Fruit fly (Drosophila melanogaster) whole organism, embryonic: ENCODE measurements around the gene RpL13.

ENCODE experiments used
- B-H2 ChIP-seq: fragments of 200-800 bp; sonication (Bioruptor generic); optimal IDR thresholded peaks from 2 replicates; lab custom pipeline; 2018; ENCODE audit warnings: missing biosample characterization, mild to moderate bottlenecking, missing genetic modification characterization
- CG10267 ChIP-seq: fragments of 200-800 bp; sonication (Bioruptor generic); optimal IDR thresholded peaks from 2 replicates; lab custom pipeline; 2018; ENCODE audit warnings: missing biosample characterization, mild to moderate bottlenecking, missing genetic modification characterization, moderate library complexity
- CG10462 ChIP-seq: fragments of 200-800 bp; sonication (Bioruptor generic); optimal IDR thresholded peaks from 2 replicates; lab custom pipeline; 2016; ENCODE audit warnings: missing biosample characterization, missing genetic modification characterization
- CG10654 ChIP-seq: fragments of 200-800 bp; sonication (Bioruptor generic); optimal IDR thresholded peaks from 2 replicates; lab custom pipeline; 2016; ENCODE audit warnings: missing biosample characterization, missing genetic modification characterization
- CG11093 ChIP-seq: fragments of 200-800 bp; sonication (Bioruptor generic); IDR thresholded peaks from 3 replicates; pipeline ENCODE4 v1.3.6; 2022; ENCODE audit warnings: missing biosample characterization, missing genetic modification characterization
- CG11560 ChIP-seq: fragments of 200-800 bp; sonication (Bioruptor generic); IDR thresholded peaks from 3 replicates; pipeline ENCODE4 v1.3.6; 2022; ENCODE audit warnings: missing biosample characterization, missing genetic modification characterization
- CG11723 ChIP-seq: fragments of 200-800 bp; sonication (Bioruptor generic); optimal IDR thresholded peaks from 2 replicates; lab custom pipeline; 2017; ENCODE audit warnings: missing biosample characterization, mild to moderate bottlenecking, missing genetic modification characterization
- CG1233 ChIP-seq: fragments of 200-800 bp; sonication (Bioruptor generic); optimal IDR thresholded peaks from 4 replicates; lab custom pipeline; 2018; ENCODE audit warnings: missing biosample characterization, mild to moderate bottlenecking, missing genetic modification characterization
- CG13424 ChIP-seq: fragments of 200-800 bp; sonication (Bioruptor generic); optimal IDR thresholded peaks from 2 replicates; lab custom pipeline; 2019; ENCODE audit warnings: missing biosample characterization, mild to moderate bottlenecking, missing genetic modification characterization, moderate library complexity
- CG1529 ChIP-seq: fragments of 200-800 bp; sonication (Bioruptor generic); optimal IDR thresholded peaks from 3 replicates; lab custom pipeline; 2018; ENCODE audit warnings: missing biosample characterization, missing genetic modification characterization
- CG15514 ChIP-seq: fragments of 200-800 bp; sonication (Bioruptor generic); optimal IDR thresholded peaks from 3 replicates; lab custom pipeline; 2017; ENCODE audit warnings: missing biosample characterization, missing genetic modification characterization, mild to moderate bottlenecking, moderate library complexity, missing genetic modification reagents
- CG15696 ChIP-seq: fragments of 200-800 bp; sonication (Bioruptor generic); optimal IDR thresholded peaks from 2 replicates; lab custom pipeline; 2019; ENCODE audit warnings: missing biosample characterization, mild to moderate bottlenecking, missing genetic modification characterization, moderate library complexity
- CG16813 ChIP-seq: fragments of 200-800 bp; sonication (Bioruptor generic); IDR thresholded peaks from 3 replicates; pipeline ENCODE4 v1.3.6; 2022; ENCODE audit warnings: missing biosample characterization, missing genetic modification characterization; ENCODE audit not compliant: partially characterized antibody
- CG16863 ChIP-seq: fragments of 200-800 bp; sonication (Bioruptor generic); optimal IDR thresholded peaks from 3 replicates; lab custom pipeline; 2016; ENCODE audit warnings: missing biosample characterization, missing genetic modification characterization
- CG18262 ChIP-seq: fragments of 200-800 bp; optimal IDR thresholded peaks from 3 replicates; lab custom pipeline; 2019; ENCODE audit warnings: missing biosample characterization, mild to moderate bottlenecking, missing genetic modification characterization, moderate library complexity
- CG2712 ChIP-seq: fragments of 200-800 bp; optimal IDR thresholded peaks from 3 replicates; lab custom pipeline; 2019; ENCODE audit warnings: missing biosample characterization, mild to moderate bottlenecking, missing genetic modification characterization, moderate library complexity
- CG30403 ChIP-seq: fragments of 200-800 bp; sonication (Bioruptor generic); optimal IDR thresholded peaks from 3 replicates; lab custom pipeline; 2016; ENCODE audit warnings: missing biosample characterization, missing genetic modification characterization
- CG3065 ChIP-seq: fragments of 200-800 bp; sonication (Bioruptor generic); optimal IDR thresholded peaks from 2 replicates; lab custom pipeline; 2016; ENCODE audit warnings: missing biosample characterization, missing genetic modification characterization
- CG4854 ChIP-seq: fragments of 200-800 bp; sonication (Bioruptor generic); optimal IDR thresholded peaks from 2 replicates; lab custom pipeline; 2016; ENCODE audit warnings: missing biosample characterization, missing genetic modification characterization, inconsistent platforms
- CG6854 ChIP-seq: fragments of 200-800 bp; sonication (Bioruptor generic); optimal IDR thresholded peaks from 3 replicates; lab custom pipeline; 2017; ENCODE audit warnings: missing biosample characterization, mild to moderate bottlenecking, missing genetic modification characterization
- CG7372 ChIP-seq: fragments of 200-800 bp; sonication (Bioruptor generic); IDR thresholded peaks from 2 replicates; pipeline ENCODE4 v1.3.6; 2022; ENCODE audit warnings: missing biosample characterization, missing genetic modification characterization
- CG7839 ChIP-seq: fragments of 200-800 bp; sonication (Bioruptor generic); optimal IDR thresholded peaks from 3 replicates; lab custom pipeline; 2018; ENCODE audit warnings: missing biosample characterization, mild to moderate bottlenecking, missing genetic modification characterization, moderate library complexity
- CG9727 ChIP-seq: fragments of 200-800 bp; sonication (Bioruptor generic); optimal IDR thresholded peaks from 3 replicates; lab custom pipeline; 2017; ENCODE audit warnings: missing biosample characterization, mild to moderate bottlenecking, missing genetic modification characterization
- Chrac-16 ChIP-seq: fragments of 200-800 bp; sonication (Bioruptor generic); optimal IDR thresholded peaks from 3 replicates; lab custom pipeline; 2016; ENCODE audit warnings: missing biosample characterization, missing genetic modification characterization
- HHEX ChIP-seq: fragments of 200-800 bp; sonication (Bioruptor generic); optimal IDR thresholded peaks from 3 replicates; lab custom pipeline; 2017; ENCODE audit warnings: missing biosample characterization, mild to moderate bottlenecking, missing genetic modification characterization, missing genetic modification reagents
- HLHmδ ChIP-seq: fragments of 200-800 bp; sonication (Bioruptor generic); optimal IDR thresholded peaks from 2 replicates; lab custom pipeline; 2018; ENCODE audit warnings: missing biosample characterization, mild to moderate bottlenecking, missing genetic modification characterization, moderate library complexity
- Hr39 ChIP-seq: fragments of >200 bp; optimal IDR thresholded peaks from 2 replicates; lab custom pipeline; 2017
- Opbp ChIP-seq: fragments of 200-800 bp; sonication (Bioruptor generic); IDR thresholded peaks from 3 replicates; pipeline ENCODE4 v1.3.6; 2022; ENCODE audit warnings: missing biosample characterization, missing genetic modification characterization; ENCODE audit not compliant: partially characterized antibody
- Poxn ChIP-seq: fragments of 200-800 bp; sonication (Bioruptor generic); IDR thresholded peaks from 2 replicates; pipeline ENCODE4 v1.3.6; 2022; ENCODE audit warnings: missing biosample characterization, missing genetic modification characterization
- Rfx ChIP-seq: fragments of 200-800 bp; sonication (Bioruptor generic); IDR thresholded peaks from 2 replicates; pipeline ENCODE4 v1.3.6; 2022; ENCODE audit warnings: missing biosample characterization, missing genetic modification characterization
- Scr ChIP-seq: fragments of 200-800 bp; sonication (Bioruptor generic); IDR thresholded peaks from 2 replicates; pipeline ENCODE4 v1.3.6; 2022; ENCODE audit warnings: missing biosample characterization, missing genetic modification characterization; ENCODE audit not compliant: partially characterized antibody
- Spps ChIP-seq: fragments of 200-800 bp; sonication (Bioruptor generic); optimal IDR thresholded peaks from 2 replicates; lab custom pipeline; 2018; ENCODE audit warnings: missing biosample characterization, mild to moderate bottlenecking, missing genetic modification characterization
- Vsx1 ChIP-seq: fragments of 200-800 bp; sonication (Bioruptor generic); optimal IDR thresholded peaks from 2 replicates; lab custom pipeline; 2017; ENCODE audit warnings: missing biosample characterization, mild to moderate bottlenecking, missing genetic modification characterization, missing genetic modification reagents
- crc ChIP-seq: fragments of 200-800 bp; sonication (Bioruptor generic); optimal IDR thresholded peaks from 2 replicates; lab custom pipeline; 2016; ENCODE audit warnings: missing biosample characterization, missing genetic modification characterization
- disco-r ChIP-seq: fragments of 200-800 bp; sonication (Bioruptor generic); optimal IDR thresholded peaks from 2 replicates; lab custom pipeline; 2016; ENCODE audit warnings: missing biosample characterization, missing genetic modification characterization
- esg ChIP-seq: fragments of 200-800 bp; sonication (Bioruptor generic); conservative IDR thresholded peaks from 2 replicates; pipeline ENCODE4 v1.3.6; 2022; ENCODE audit warnings: missing biosample characterization, missing genetic modification characterization
- eve ChIP-seq, 2 experiments: fragments of >200 bp; optimal IDR thresholded peaks; 2 replicates each; lab custom pipeline; 2017; ENCODE audit warnings: missing biosample characterization in 2 of 2, missing genetic modification characterization in 2 of 2
- gce ChIP-seq: fragments of 200-800 bp; sonication (Bioruptor generic); IDR thresholded peaks from 3 replicates; pipeline ENCODE4 v1.3.6; 2022; ENCODE audit warnings: missing biosample characterization, missing genetic modification characterization
- gcm ChIP-seq: fragments of 200-800 bp; sonication (Bioruptor generic); optimal IDR thresholded peaks from 2 replicates; lab custom pipeline; 2019; ENCODE audit warnings: missing biosample characterization, mild to moderate bottlenecking, missing genetic modification characterization, moderate library complexity
- gsb-n ChIP-seq: fragments of 200-800 bp; sonication (Bioruptor generic); optimal IDR thresholded peaks from 3 replicates; lab custom pipeline; 2018; ENCODE audit warnings: missing biosample characterization, mild to moderate bottlenecking, missing genetic modification characterization
- hth ChIP-seq: fragments of >200 bp; optimal IDR thresholded peaks from 2 replicates; lab custom pipeline; 2017; ENCODE audit warnings: inconsistent platforms
- insv ChIP-seq, 2 experiments: fragments of 200-800 bp; sonication (Bioruptor generic); optimal IDR thresholded peaks; 3 replicates each; lab custom pipeline; 2016 to 2018; ENCODE audit warnings: missing biosample characterization in 2 of 2, missing genetic modification characterization in 2 of 2
- maf-S ChIP-seq: fragments of 200-800 bp; sonication (Bioruptor generic); optimal IDR thresholded peaks from 2 replicates; lab custom pipeline; 2016; ENCODE audit warnings: missing biosample characterization, missing genetic modification characterization
- nerfin-2 ChIP-seq: fragments of 200-800 bp; sonication (Bioruptor generic); IDR thresholded peaks from 2 replicates; pipeline ENCODE4 v1.3.6; 2022; ENCODE audit warnings: missing biosample characterization, missing genetic modification characterization; ENCODE audit not compliant: partially characterized antibody
- pnt ChIP-seq: fragments of 200-800 bp; sonication (Bioruptor generic); optimal IDR thresholded peaks from 3 replicates; lab custom pipeline; 2016; ENCODE audit warnings: missing biosample characterization, missing genetic modification characterization
- pzg ChIP-seq: fragments of 200-800 bp; sonication (Bioruptor generic); optimal IDR thresholded peaks from 3 replicates; lab custom pipeline; 2018; ENCODE audit warnings: missing biosample characterization, mild to moderate bottlenecking, missing genetic modification characterization, moderate library complexity
- tll ChIP-seq, 2 experiments: fragments of 200-800 bp in 1 of 2; fragments of >200 bp in 1 of 2; sonication (Bioruptor generic) in 1 of 2; optimal IDR thresholded peaks; 2 replicates each; lab custom pipeline; 2017 to 2019; ENCODE audit warnings: missing biosample characterization in 2 of 2, missing genetic modification characterization in 2 of 2, mild to moderate bottlenecking in 1 of 2, moderate library complexity in 1 of 2
- tup ChIP-seq: fragments of 200-800 bp; sonication (Bioruptor generic); optimal IDR thresholded peaks from 2 replicates; lab custom pipeline; 2016; ENCODE audit warnings: missing biosample characterization, mild to moderate bottlenecking, missing genetic modification characterization, moderate library complexity
- unc-4 ChIP-seq: fragments of 200-800 bp; sonication (Bioruptor generic); IDR thresholded peaks from 2 replicates; pipeline ENCODE4 v1.3.6; 2022; ENCODE audit warnings: missing biosample characterization, missing genetic modification characterization; ENCODE audit not compliant: partially characterized antibody
- unpg ChIP-seq: fragments of 200-800 bp; sonication (Bioruptor generic); optimal IDR thresholded peaks from 3 replicates; lab custom pipeline; 2018; ENCODE audit warnings: missing biosample characterization, mild to moderate bottlenecking, missing genetic modification characterization, moderate library complexity
- yki ChIP-seq: fragments of >200 bp; optimal IDR thresholded peaks from 3 replicates; lab custom pipeline; 2018

The RpL13 gene

DNA sequence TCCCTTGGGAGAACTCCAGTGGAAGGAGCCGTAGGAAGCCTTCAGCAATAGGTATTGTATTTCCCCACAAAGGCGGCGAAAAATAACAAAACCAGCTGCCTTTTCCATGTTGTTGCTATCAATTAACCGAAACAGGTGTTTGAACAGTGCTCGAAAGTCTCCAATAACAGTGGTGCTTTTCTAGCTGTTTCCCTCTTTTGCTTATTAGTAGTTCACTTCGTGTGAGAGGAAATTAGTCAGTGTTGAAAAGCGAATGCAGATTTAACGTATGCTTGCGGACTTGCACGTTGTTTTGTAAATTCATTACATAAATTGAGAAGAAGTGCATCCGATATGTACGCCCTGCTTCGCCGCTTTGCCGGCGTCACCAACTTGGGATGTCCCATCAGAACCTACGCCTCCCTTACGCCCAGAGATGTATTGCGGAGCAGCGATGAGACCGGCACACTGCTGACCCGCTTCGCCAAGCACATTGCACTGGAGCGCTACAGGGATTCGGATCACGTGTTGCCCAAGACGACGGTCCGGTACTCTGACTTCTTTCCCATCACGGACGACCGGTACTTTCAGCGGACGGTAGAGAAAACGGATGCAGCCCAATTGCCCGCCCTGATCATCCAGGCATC is 28.4 kb upstream of the RpL13 start, which contains the start of the genes Datp and CG4619 (continued):
- TF ChIP-seq Vsx1 (GFP tag; lab: Kevin White, UChicago) (no peak), HLHmδ (GFP tag; lab: Kevin White, UChicago) (no peak), crc (GFP tag; lab: Kevin White, UChicago) (no peak), unpg (GFP tag; lab: Kevin White, UChicago) (no peak), insv (GFP tag; optimal IDR thresholded peaks at IDR 0.05; lab: Kevin White, UChicago) (no peak), Scr (GFP tag; lab: Robert Waterston, UW) (no peak), CG2712 (tag; lab: Kevin White, UChicago) (peak; percentile 16), unc-4 (GFP tag; lab: Robert Waterston, UW) (peak; percentile 37; the same call in 1 of the 2 replicates), CG1233 (GFP tag; lab: Kevin White, UChicago) (no peak), CG15696 (tag; lab: Kevin White, UChicago) (no peak), Poxn (GFP tag; lab: Robert Waterston, UW) (no peak), HHEX (GFP tag; lab: Kevin White, UChicago) (peak; percentile 7), Spps (no peak), pnt (GFP tag; lab: Kevin White, UChicago) (no peak), CG1529 (GFP tag; lab: Kevin White, UChicago) (no peak), eve (GFP tag; optimal IDR thresholded peaks at IDR 0.05; lab: Kevin White, UChicago) (no peak), CG7372 (no peak), Hr39 (lab: Kevin White, UChicago) (no peak), gsb-n (tag; lab: Kevin White, UChicago) (no peak), CG16863 (GFP tag; lab: Kevin White, UChicago) (no peak), disco-r (GFP tag; lab: Kevin White, UChicago) (peak; percentile 20), CG11560 (tag; lab: Robert Waterston, UW) (no peak), gce (GFP tag; lab: Robert Waterston, UW) (no peak), CG6854 (GFP tag; lab: Kevin White, UChicago) (no peak), CG10462 (GFP tag; lab: Kevin White, UChicago) (no peak), nerfin-2 (GFP tag; lab: Robert Waterston, UW) (no peak), CG18262 (no peak), CG10654 (GFP tag; lab: Kevin White, UChicago) (peak; percentile 12), esg (GFP tag; lab: Robert Waterston, UW) (no peak), CG16813 (GFP tag; lab: Robert Waterston, UW) (no peak), B-H2 (GFP tag; lab: Kevin White, UChicago) (peak; percentile 81), Rfx (peak; percentile 81), tup (GFP tag; lab: Kevin White, UChicago) (no peak), CG11093 (no peak), tll (GFP tag; optimal IDR thresholded peaks at IDR 0.05; lab: Kevin White, UChicago) (no peak), Chrac-16 (GFP tag; lab: Kevin White, UChicago) (peak; percentile 1), yki (lab: Kevin White, UChicago) (no peak), CG15514 (GFP tag; lab: Kevin White, UChicago) (peak; percentile 97), CG7839 (tag; lab: Kevin White, UChicago) (no peak), CG10267 (tag; lab: Kevin White, UChicago) (peak; percentile 92), gcm (GFP tag; lab: Kevin White, UChicago) (no peak), hth (lab: Kevin White, UChicago) (no peak), pzg (GFP tag; lab: Kevin White, UChicago) (peak; percentile 79), CG13424 (peak; percentile 3), CG11723 (no peak), Opbp (GFP tag; lab: Robert Waterston, UW) (no peak), maf-S (GFP tag; lab: Kevin White, UChicago) (peak; percentile 25), CG9727 (GFP tag; lab: Kevin White, UChicago) (no peak), CG30403 (GFP tag; lab: Kevin White, UChicago) (no peak), CG3065 (GFP tag; lab: Kevin White, UChicago) (no peak), CG4854 (GFP tag; lab: Kevin White, UChicago) (peak; percentile 16)
